Fruit fly (Drosophila melanogaster) whole organism, embryonic: ENCODE results near the gene Df31.

Experiments
- CG10431 ChIP-seq: fragments of 200-800 bp; sonication (Bioruptor generic); optimal IDR thresholded peaks from 3 replicates; lab custom pipeline; 2018; ENCODE audit warnings: missing biosample characterization, mild to moderate bottlenecking, missing genetic modification characterization
- CG10565 ChIP-seq: fragments of 200-800 bp; sonication (Bioruptor generic); optimal IDR thresholded peaks from 3 replicates; lab custom pipeline; 2016; ENCODE audit warnings: missing biosample characterization, mild to moderate bottlenecking, missing genetic modification characterization
- CG10979 ChIP-seq: fragments of 200-800 bp; sonication (Bioruptor generic); optimal IDR thresholded peaks from 2 replicates; lab custom pipeline; 2018; ENCODE audit warnings: missing biosample characterization, mild to moderate bottlenecking, missing genetic modification characterization, moderate library complexity
- CG12942 ChIP-seq: fragments of 200-800 bp; sonication (Bioruptor generic); optimal IDR thresholded peaks from 3 replicates; lab custom pipeline; 2016; ENCODE audit warnings: missing biosample characterization, missing genetic modification characterization
- CG13624 ChIP-seq: fragments of 200-800 bp; sonication (Bioruptor generic); optimal IDR thresholded peaks from 2 replicates; lab custom pipeline; 2016; ENCODE audit warnings: missing biosample characterization, missing genetic modification characterization
- CG14860 ChIP-seq: fragments of 200-800 bp; sonication (Bioruptor generic); IDR thresholded peaks from 3 replicates; pipeline ENCODE4 v1.3.6; 2022; ENCODE audit warnings: missing biosample characterization, missing genetic modification characterization; ENCODE audit not compliant: partially characterized antibody
- CG1529 ChIP-seq: fragments of 200-800 bp; sonication (Bioruptor generic); optimal IDR thresholded peaks from 3 replicates; lab custom pipeline; 2018; ENCODE audit warnings: missing biosample characterization, missing genetic modification characterization
- CG15479 ChIP-seq: fragments of 200-800 bp; sonication (Bioruptor generic); optimal IDR thresholded peaks from 3 replicates; lab custom pipeline; 2019; ENCODE audit warnings: missing biosample characterization, mild to moderate bottlenecking, missing genetic modification characterization, moderate library complexity
- CG16813 ChIP-seq: fragments of 200-800 bp; sonication (Bioruptor generic); IDR thresholded peaks from 3 replicates; pipeline ENCODE4 v1.3.6; 2022; ENCODE audit warnings: missing biosample characterization, missing genetic modification characterization; ENCODE audit not compliant: partially characterized antibody
- CG30403 ChIP-seq: fragments of 200-800 bp; sonication (Bioruptor generic); optimal IDR thresholded peaks from 3 replicates; lab custom pipeline; 2016; ENCODE audit warnings: missing biosample characterization, missing genetic modification characterization
- CG42726 ChIP-seq: fragments of 200-800 bp; sonication (Bioruptor generic); IDR thresholded peaks from 2 replicates; pipeline ENCODE4 v1.3.6; 2022; ENCODE audit warnings: missing biosample characterization, missing genetic modification characterization; ENCODE audit not compliant: partially characterized antibody
- CG4820 ChIP-seq: fragments of 200-800 bp; sonication (Bioruptor generic); optimal IDR thresholded peaks from 3 replicates; lab custom pipeline; 2016; ENCODE audit warnings: missing biosample characterization, missing genetic modification characterization
- CG6791 ChIP-seq: fragments of 200-800 bp; sonication (Bioruptor generic); IDR thresholded peaks from 3 replicates; pipeline ENCODE4 v1.3.6; 2022; ENCODE audit warnings: missing biosample characterization, missing genetic modification characterization; ENCODE audit not compliant: partially characterized antibody
- CG7963 ChIP-seq: fragments of 200-800 bp; sonication (Bioruptor generic); IDR thresholded peaks from 3 replicates; pipeline ENCODE4 v1.3.6; 2022; ENCODE audit warnings: missing biosample characterization, missing genetic modification characterization; ENCODE audit not compliant: partially characterized antibody
- CG7987 ChIP-seq: fragments of 200-800 bp; sonication (Bioruptor generic); optimal IDR thresholded peaks from 2 replicates; lab custom pipeline; 2018; ENCODE audit warnings: missing biosample characterization, mild to moderate bottlenecking, missing genetic modification characterization, moderate library complexity
- Eip74EF ChIP-seq, 2 experiments: fragments of 200-800 bp in 1 of 2; fragments of >200 bp in 1 of 2; sonication (Bioruptor generic) in 1 of 2; optimal IDR thresholded peaks; 2 replicates each; lab custom pipeline; 2017 to 2019; ENCODE audit warnings: missing biosample characterization in 2 of 2, missing genetic modification characterization in 2 of 2, mild to moderate bottlenecking in 1 of 2, moderate library complexity in 1 of 2
- HLH4C ChIP-seq: fragments of 200-800 bp; sonication (Bioruptor generic); IDR thresholded peaks from 3 replicates; pipeline ENCODE4 v1.3.6; 2022; ENCODE audit warnings: missing biosample characterization, missing genetic modification characterization; ENCODE audit not compliant: partially characterized antibody
- Hr51 ChIP-seq, 2 experiments: fragments of 200-800 bp; sonication (Bioruptor generic); optimal IDR thresholded peaks; 2 replicates in 1 of 2; 3 replicates in 1 of 2; lab custom pipeline; 2016 to 2018; ENCODE audit warnings: missing biosample characterization in 2 of 2, missing genetic modification characterization in 2 of 2, mild to moderate bottlenecking in 1 of 2, moderate library complexity in 1 of 2
- Lhr ChIP-seq: fragments of 200-800 bp; sonication (Bioruptor generic); optimal IDR thresholded peaks from 3 replicates; lab custom pipeline; 2017; ENCODE audit warnings: mild to moderate bottlenecking, missing biosample characterization, missing genetic modification reagents, missing genetic modification characterization
- Meics ChIP-seq: fragments of 200-800 bp; sonication (Bioruptor generic); optimal IDR thresholded peaks from 2 replicates; lab custom pipeline; 2017; ENCODE audit warnings: missing biosample characterization, mild to moderate bottlenecking, missing genetic modification characterization
- Oli ChIP-seq: fragments of 200-800 bp; sonication (Bioruptor generic); optimal IDR thresholded peaks from 2 replicates; lab custom pipeline; 2018; ENCODE audit warnings: missing biosample characterization, mild to moderate bottlenecking, missing genetic modification characterization, moderate library complexity
- PHDP ChIP-seq: fragments of 200-800 bp; sonication (Bioruptor generic); optimal IDR thresholded peaks from 3 replicates; lab custom pipeline; 2018; ENCODE audit warnings: missing biosample characterization, mild to moderate bottlenecking, missing genetic modification characterization, moderate library complexity
- Six4 ChIP-seq: fragments of 200-800 bp; sonication (Bioruptor generic); optimal IDR thresholded peaks from 2 replicates; lab custom pipeline; 2016; ENCODE audit warnings: missing biosample characterization, missing genetic modification characterization
- Sox102F ChIP-seq: fragments of 200-800 bp; sonication (Bioruptor generic); optimal IDR thresholded peaks from 2 replicates; lab custom pipeline; 2018; ENCODE audit warnings: missing biosample characterization, mild to moderate bottlenecking, missing genetic modification characterization, moderate library complexity
- Spps ChIP-seq: fragments of 200-800 bp; sonication (Bioruptor generic); optimal IDR thresholded peaks from 2 replicates; lab custom pipeline; 2018; ENCODE audit warnings: missing biosample characterization, mild to moderate bottlenecking, missing genetic modification characterization
- Sry-β ChIP-seq: fragments of 200-800 bp; sonication (Bioruptor generic); optimal IDR thresholded peaks from 2 replicates; lab custom pipeline; 2018; ENCODE audit warnings: missing biosample characterization, mild to moderate bottlenecking, missing genetic modification characterization, moderate library complexity
- TFAM ChIP-seq: fragments of 200-800 bp; sonication (Bioruptor generic); optimal IDR thresholded peaks from 2 replicates; lab custom pipeline; 2017; ENCODE audit warnings: missing biosample characterization, missing genetic modification characterization, inconsistent platforms
- Vsx1 ChIP-seq: fragments of 200-800 bp; sonication (Bioruptor generic); optimal IDR thresholded peaks from 2 replicates; lab custom pipeline; 2017; ENCODE audit warnings: missing biosample characterization, mild to moderate bottlenecking, missing genetic modification characterization, missing genetic modification reagents
- YL-1 ChIP-seq: fragments of 200-800 bp; sonication (Bioruptor generic); optimal IDR thresholded peaks from 3 replicates; lab custom pipeline; 2017; ENCODE audit warnings: missing biosample characterization, mild to moderate bottlenecking, missing genetic modification characterization
- ac ChIP-seq: fragments of 200-800 bp; sonication (Bioruptor generic); optimal IDR thresholded peaks from 3 replicates; lab custom pipeline; 2017; ENCODE audit warnings: missing biosample characterization, mild to moderate bottlenecking, missing genetic modification characterization
- aop ChIP-seq: fragments of 200-800 bp; sonication (Bioruptor generic); IDR thresholded peaks from 2 replicates; pipeline ENCODE4 v1.3.6; 2022; ENCODE audit warnings: missing biosample characterization, missing genetic modification characterization
- ash1 ChIP-seq: fragments of 200-800 bp; sonication (Bioruptor generic); optimal IDR thresholded peaks from 2 replicates; lab custom pipeline; 2018; ENCODE audit warnings: missing biosample characterization, mild to moderate bottlenecking, missing genetic modification characterization
- ato ChIP-seq: fragments of 200-800 bp; sonication (Bioruptor generic); IDR thresholded peaks from 2 replicates; pipeline ENCODE4 v1.3.6; 2022; ENCODE audit warnings: missing biosample characterization, missing genetic modification characterization; ENCODE audit not compliant: partially characterized antibody
- emc ChIP-seq: fragments of 200-800 bp; sonication (Bioruptor generic); optimal IDR thresholded peaks from 2 replicates; lab custom pipeline; 2016; ENCODE audit warnings: missing biosample characterization, missing genetic modification characterization
- gfzf ChIP-seq: fragments of 200-800 bp; sonication (Bioruptor generic); optimal IDR thresholded peaks from 2 replicates; lab custom pipeline; 2016; ENCODE audit warnings: missing biosample characterization, mild to moderate bottlenecking, missing genetic modification characterization, moderate library complexity
- grau ChIP-seq: fragments of 200-800 bp; optimal IDR thresholded peaks from 3 replicates; lab custom pipeline; 2019; ENCODE audit warnings: missing biosample characterization, mild to moderate bottlenecking, missing genetic modification characterization, moderate library complexity
- hb ChIP-seq: fragments of 200-800 bp; sonication (Bioruptor generic); IDR thresholded peaks from 3 replicates; pipeline ENCODE4 v1.3.6; 2022; ENCODE audit warnings: missing biosample characterization, missing genetic modification characterization; ENCODE audit not compliant: partially characterized antibody
- inv ChIP-seq: fragments of 200-800 bp; sonication (Bioruptor generic); IDR thresholded peaks from 2 replicates; pipeline ENCODE4 v1.3.6; 2022; ENCODE audit warnings: missing biosample characterization, missing genetic modification characterization; ENCODE audit not compliant: partially characterized antibody
- lab ChIP-seq: fragments of 200-800 bp; sonication (Bioruptor generic); optimal IDR thresholded peaks from 3 replicates; lab custom pipeline; 2017; ENCODE audit warnings: missing biosample characterization, missing genetic modification characterization, mild to moderate bottlenecking, moderate library complexity, missing genetic modification reagents
- mld ChIP-seq: fragments of 200-800 bp; sonication (Bioruptor generic); IDR thresholded peaks from 3 replicates; pipeline ENCODE4 v1.3.6; 2022; ENCODE audit warnings: missing biosample characterization, missing genetic modification characterization; ENCODE audit not compliant: partially characterized antibody
- nerfin-2 ChIP-seq: fragments of 200-800 bp; sonication (Bioruptor generic); IDR thresholded peaks from 2 replicates; pipeline ENCODE4 v1.3.6; 2022; ENCODE audit warnings: missing biosample characterization, missing genetic modification characterization; ENCODE audit not compliant: partially characterized antibody
- stwl ChIP-seq: fragments of 200-800 bp; sonication (Bioruptor generic); optimal IDR thresholded peaks from 3 replicates; lab custom pipeline; 2018; ENCODE audit warnings: missing biosample characterization, mild to moderate bottlenecking, missing genetic modification characterization, moderate library complexity
- tll ChIP-seq, 2 experiments: fragments of 200-800 bp in 1 of 2; fragments of >200 bp in 1 of 2; sonication (Bioruptor generic) in 1 of 2; optimal IDR thresholded peaks; 2 replicates each; lab custom pipeline; 2017 to 2019; ENCODE audit warnings: missing biosample characterization in 2 of 2, missing genetic modification characterization in 2 of 2, mild to moderate bottlenecking in 1 of 2, moderate library complexity in 1 of 2
- tna ChIP-seq: fragments of 200-800 bp; sonication (Bioruptor generic); IDR thresholded peaks from 2 replicates; pipeline ENCODE4 v1.3.6; 2022; ENCODE audit warnings: missing biosample characterization, missing genetic modification characterization; ENCODE audit not compliant: partially characterized antibody
- trh ChIP-seq: fragments of 200-800 bp; sonication (Bioruptor generic); optimal IDR thresholded peaks from 2 replicates; lab custom pipeline; 2016; ENCODE audit warnings: missing biosample characterization, missing genetic modification characterization
- vnd ChIP-seq: fragments of 200-800 bp; sonication (Bioruptor generic); IDR thresholded peaks from 3 replicates; pipeline ENCODE4 v1.3.6; 2022; ENCODE audit warnings: missing biosample characterization, missing genetic modification characterization; ENCODE audit not compliant: partially characterized antibody
- yki ChIP-seq: fragments of >200 bp; optimal IDR thresholded peaks from 3 replicates; lab custom pipeline; 2018

Df31 gene

dm6 chr2L:21620527-21620926 is 9.2 kb downstream of the Df31 start:
- no peak for TF ChIP-seq CG10431
- TF ChIP-seq tna (GFP tag; lab: Robert Waterston, UW), result peak; percentile 40; the same call in 1 of the 2 replicates
- TF ChIP-seq CG1529 (GFP tag; lab: Kevin White, UChicago), result no peak
- no peak for TF ChIP-seq CG10979 (tag; lab: Kevin White, UChicago)
- TF ChIP-seq yki (lab: Kevin White, UChicago), result no peak
- no peak for TF ChIP-seq CG10565 (GFP tag; lab: Kevin White, UChicago)
- no peak for TF ChIP-seq CG4820 (GFP tag; lab: Kevin White, UChicago)
- no peak for TF ChIP-seq grau (tag; lab: Kevin White, UChicago)
- TF ChIP-seq trh (GFP tag; lab: Kevin White, UChicago), result no peak
- TF ChIP-seq CG42726 (GFP tag; lab: Robert Waterston, UW), result no peak
- TF ChIP-seq CG13624 (GFP tag; lab: Kevin White, UChicago), result no peak
- no peak for TF ChIP-seq YL-1 (GFP tag; lab: Kevin White, UChicago)
- TF ChIP-seq Eip74EF (GFP tag; optimal IDR thresholded peaks at IDR 0.05; lab: Kevin White, UChicago), result no peak
- peak; percentile 70; the same call in 2 of the 3 replicates for TF ChIP-seq HLH4C (GFP tag; lab: Robert Waterston, UW)
- peak; percentile 56; the same call in 2 of the 3 replicates for TF ChIP-seq CG6791 (GFP tag; lab: Robert Waterston, UW)
- 0 out of 3 replicates have a peak, but pooled peaks have one; percentile 62 for TF ChIP-seq mld (GFP tag; lab: Robert Waterston, UW)
- TF ChIP-seq Spps (tag; lab: Kevin White, UChicago), result no peak
- no peak for TF ChIP-seq TFAM (GFP tag; lab: Kevin White, UChicago)
- TF ChIP-seq ato (GFP tag; lab: Robert Waterston, UW), result peak; percentile 35; the same call in 1 of the 2 replicates
- no peak for TF ChIP-seq ac (GFP tag; lab: Kevin White, UChicago)
- no peak for TF ChIP-seq PHDP (tag; lab: Kevin White, UChicago)
- no peak for TF ChIP-seq Oli (tag; lab: Kevin White, UChicago)
- no peak for TF ChIP-seq tll (GFP tag; optimal IDR thresholded peaks at IDR 0.05; lab: Kevin White, UChicago)
- TF ChIP-seq nerfin-2 (GFP tag; lab: Robert Waterston, UW), result peak; percentile 34; the same call in 1 of the 2 replicates
- TF ChIP-seq Sry-β (GFP tag; lab: Kevin White, UChicago), result no peak
- no peak for TF ChIP-seq Lhr
- no peak for TF ChIP-seq ash1 (GFP tag; lab: Kevin White, UChicago)
- TF ChIP-seq CG15479 (GFP tag; lab: Kevin White, UChicago), result no peak
- TF ChIP-seq Vsx1 (GFP tag; lab: Kevin White, UChicago), result no peak
- no peak for TF ChIP-seq lab (GFP tag; lab: Kevin White, UChicago)
- no peak for TF ChIP-seq CG30403 (GFP tag; lab: Kevin White, UChicago)
- peak; percentile 46; the same call in 1 of the 3 replicates for TF ChIP-seq CG14860 (GFP tag; lab: Robert Waterston, UW)
- TF ChIP-seq CG12942 (GFP tag; lab: Kevin White, UChicago), result no peak
- TF ChIP-seq aop (GFP tag; lab: Robert Waterston, UW), result no peak
- peak; percentile 38; the same call in 2 of the 3 replicates for TF ChIP-seq vnd
- no peak for TF ChIP-seq CG7987 (GFP tag; lab: Kevin White, UChicago)
- TF ChIP-seq Sox102F (GFP tag; lab: Kevin White, UChicago), result no peak
- no peak for TF ChIP-seq Hr51 (GFP tag; optimal IDR thresholded peaks at IDR 0.05; lab: Kevin White, UChicago)
- TF ChIP-seq Meics (GFP tag; lab: Kevin White, UChicago), result no peak
- no peak for TF ChIP-seq stwl (tag; lab: Kevin White, UChicago)
- TF ChIP-seq CG16813 (GFP tag; lab: Robert Waterston, UW), result peak; percentile 69
- TF ChIP-seq gfzf, result no peak
- TF ChIP-seq emc (GFP tag; lab: Kevin White, UChicago), result no peak
- peak; percentile 36; the same call in 1 of the 2 replicates for TF ChIP-seq inv (GFP tag; lab: Robert Waterston, UW)
- TF ChIP-seq CG7963 (GFP tag; lab: Robert Waterston, UW), result peak; percentile 35; the same call in 1 of the 3 replicates
- peak; percentile 60; the same call in 2 of the 3 replicates for TF ChIP-seq hb
- TF ChIP-seq Six4, result no peak
